Fruit fly (Drosophila melanogaster) whole organism, wandering third instar larva: ENCODE measurements around the gene CG7299.

ENCODE experiments used
- Abd-B ChIP-seq: fragments of >200 bp; optimal IDR thresholded peaks from 2 replicates; lab custom pipeline; 2017; ENCODE audit warnings: missing biosample characterization, missing genetic modification characterization
- CG32264 ChIP-seq: fragments of 200-800 bp; sonication (Bioruptor generic); optimal IDR thresholded peaks from 2 replicates; lab custom pipeline; 2016; ENCODE audit warnings: missing biosample characterization, missing genetic modification characterization
- CG9705 ChIP-seq: fragments of 200-800 bp; sonication (Bioruptor generic); optimal IDR thresholded peaks from 2 replicates; lab custom pipeline; 2018; ENCODE audit warnings: missing biosample characterization, mild to moderate bottlenecking, missing genetic modification characterization
- GATAd ChIP-seq: sonication (Bioruptor generic); optimal IDR thresholded peaks from 2 replicates; lab custom pipeline; 2016; ENCODE audit warnings: missing biosample characterization, missing genetic modification characterization
- HLH106 ChIP-seq: fragments of 200-800 bp; optimal IDR thresholded peaks from 3 replicates; lab custom pipeline; 2019; ENCODE audit warnings: missing biosample characterization, mild to moderate bottlenecking, missing genetic modification characterization, moderate library complexity
- Mio ChIP-seq: sonication (Bioruptor generic); optimal IDR thresholded peaks from 2 replicates; lab custom pipeline; 2016; ENCODE audit warnings: missing biosample characterization, missing genetic modification characterization
- Sp1 ChIP-seq: fragments of 200-800 bp; sonication (Bioruptor generic); optimal IDR thresholded peaks from 3 replicates; lab custom pipeline; 2019; ENCODE audit warnings: missing biosample characterization, mild to moderate bottlenecking, missing genetic modification characterization, moderate library complexity
- brk ChIP-seq: fragments of 200-800 bp; sonication (Bioruptor generic); optimal IDR thresholded peaks from 2 replicates; lab custom pipeline; 2016; ENCODE audit warnings: missing biosample characterization, mild to moderate bottlenecking, missing genetic modification characterization
- dl ChIP-seq, 2 experiments: fragments of 175-275, 200-275 bp in 1 of 2; fragments of 200-275 bp in 1 of 2; sonication (Bioruptor generic); optimal IDR thresholded peaks; lab custom pipeline; 2018; ENCODE audit warnings: mild to moderate bottlenecking in 2 of 2, missing biosample characterization in 2 of 2, missing genetic modification characterization in 2 of 2, moderate library complexity in 2 of 2; ENCODE audit not compliant: partially characterized antibody in 2 of 2, insufficient read depth in 1 of 2
- dmrt93B ChIP-seq: fragments of 200-800 bp; sonication (Bioruptor generic); optimal IDR thresholded peaks from 2 replicates; lab custom pipeline; 2018; ENCODE audit warnings: missing biosample characterization, mild to moderate bottlenecking, missing genetic modification characterization
- dsf ChIP-seq: sonication (Bioruptor generic); optimal IDR thresholded peaks from 2 replicates; lab custom pipeline; 2016; ENCODE audit warnings: missing biosample characterization, missing genetic modification characterization, borderline replicate concordance
- ey ChIP-seq: fragments of 200-800 bp; sonication (Bioruptor generic); optimal IDR thresholded peaks from 2 replicates; lab custom pipeline; 2016; ENCODE audit warnings: missing biosample characterization, missing genetic modification characterization
- jim ChIP-seq: fragments of 175-275, 200-325 bp; sonication (Bioruptor generic); optimal IDR thresholded peaks from 2 replicates; lab custom pipeline; 2016; ENCODE audit warnings: missing biosample characterization, mild to moderate bottlenecking, missing genetic modification characterization
- sage ChIP-seq: fragments of 200-800 bp; sonication (Bioruptor generic); optimal IDR thresholded peaks from 2 replicates; lab custom pipeline; 2016; ENCODE audit warnings: missing biosample characterization, mild to moderate bottlenecking, missing genetic modification characterization
- sv ChIP-seq: fragments of 200-800 bp; sonication (Bioruptor generic); optimal IDR thresholded peaks from 3 replicates; lab custom pipeline; 2016; ENCODE audit warnings: missing biosample characterization, missing genetic modification characterization

Gene CG7299

DNA sequence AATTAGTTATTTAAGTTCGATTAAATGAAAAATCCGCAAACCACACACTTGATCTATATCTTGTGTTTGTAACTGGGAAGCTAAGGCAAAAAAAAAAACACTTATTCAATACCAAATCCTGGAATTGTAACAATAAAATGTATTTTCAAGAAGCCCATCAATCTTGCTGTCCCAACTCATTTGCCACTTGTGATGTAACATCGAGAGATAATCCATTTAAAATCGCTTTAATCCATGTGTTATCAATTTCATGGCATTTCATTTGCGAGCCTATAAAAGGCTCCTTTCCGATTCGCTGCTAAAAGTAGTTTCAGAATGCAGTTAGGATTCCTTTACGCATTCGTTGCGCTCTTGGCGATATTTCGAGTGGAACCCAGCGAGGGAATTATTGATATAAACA lies 44.6 kb downstream of the CG7299 start, which contains the start of gene CG31872:
Gene CG31872, plus strand, starts transcription at position 301 of the 400 bp plus-strand sequence.
- TF ChIP-seq brk (no peak), dsf (GFP tag; lab: Kevin White, UChicago) (no peak), ey (no peak), sv (no peak), Abd-B (GFP tag; lab: Kevin White, UChicago) (no peak), Mio (GFP tag; lab: Kevin White, UChicago) (no peak), sage (no peak), Sp1 (GFP tag; lab: Kevin White, UChicago) (no peak), dmrt93B (no peak), HLH106 (tag; lab: Kevin White, UChicago) (no peak), jim (GFP tag; lab: Kevin White, UChicago) (no peak), CG32264 (no peak), GATAd (GFP tag; lab: Kevin White, UChicago) (no peak)
- TF ChIP-seq, all 38 proteins: peak for 0

DNA sequence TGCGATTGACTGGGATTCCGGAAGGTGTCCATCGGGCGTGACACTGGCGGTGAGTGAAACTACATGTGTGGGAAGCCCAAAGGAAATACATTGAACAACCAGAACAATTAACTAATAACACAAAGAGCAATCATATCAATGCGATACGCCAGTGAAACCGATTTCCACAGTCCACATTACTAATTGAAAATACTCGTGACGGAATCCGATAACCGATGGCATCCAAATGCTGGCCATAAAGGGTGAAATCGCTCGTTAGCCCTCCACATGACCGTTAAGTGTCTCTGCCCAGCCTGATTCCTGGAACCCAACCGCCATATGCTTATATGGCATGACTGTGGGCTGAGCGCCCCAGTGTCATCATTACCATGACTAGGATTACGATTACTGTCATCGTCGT lies 45.8 kb downstream of the CG7299 start, which contains the start of gene CG7329:
Gene CG7329, minus strand, starts transcription at position 101 of the 400 bp plus-strand sequence.
- TF ChIP-seq dl (GFP tag; optimal IDR thresholded peaks at IDR 0.05; lab: Kevin White, UChicago; ENCODE audit: insufficient read depth in 1 of 2, partially characterized antibody in 2 of 2) (no peak), CG9705 (GFP tag; lab: Kevin White, UChicago) (no peak)
